Fruit fly (Drosophila melanogaster): Measurements from ENCODE around the gene tara.

Gene tara

DNA sequence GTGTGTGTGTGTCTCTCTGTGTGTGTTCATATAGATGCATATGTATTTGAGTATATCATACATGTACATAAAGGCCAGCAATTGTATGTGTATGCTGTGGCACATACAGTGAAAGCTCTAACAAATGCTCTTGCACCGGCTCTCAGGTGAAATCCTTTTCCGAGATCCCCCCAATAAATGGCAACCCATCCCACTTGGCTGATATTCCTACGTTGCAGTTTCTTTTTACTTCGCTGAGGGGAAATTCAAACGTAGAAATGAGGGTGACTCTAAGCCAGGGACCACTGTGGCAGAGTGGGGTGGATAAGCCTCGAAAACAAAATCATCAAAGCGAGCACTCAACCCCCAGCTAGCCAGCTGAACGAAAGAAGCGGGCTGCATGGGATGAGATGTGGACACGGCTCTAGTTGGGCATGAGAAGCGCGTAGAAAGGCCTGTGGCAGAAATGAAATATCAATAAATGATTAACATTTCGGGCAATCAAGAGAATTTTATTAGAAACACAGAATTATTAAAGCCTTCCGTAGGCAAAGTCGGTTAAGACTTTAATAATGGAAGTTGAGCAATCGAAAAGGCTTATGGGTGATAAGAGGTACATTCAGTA lies 3.0 kb upstream of the tara start (continued):
- TF ChIP-seq Atf3 (GFP tag; optimal IDR thresholded peaks at IDR 0.05) (peak; percentile 99), Usf (GFP tag; optimal IDR thresholded peaks at IDR 0.05) (peak; percentile 93), CG17385 (GFP tag; optimal IDR thresholded peaks at IDR 0.05) (peak; percentile 98), danr (GFP tag; IDR thresholded peaks at IDR 0.05) (peak; percentile 99), esg (GFP tag; conservative IDR thresholded peaks at IDR 0.05) (peak; percentile 100), BEAF-32 (GFP tag; optimal IDR thresholded peaks at IDR 0.05) (peak; percentile 20), CG7271 (tag; optimal IDR thresholded peaks at IDR 0.05) (peak; percentile 92), stwl (tag; optimal IDR thresholded peaks at IDR 0.05) (peak; percentile 69), CG10565 (GFP tag; optimal IDR thresholded peaks at IDR 0.05) (peak; percentile 98), NFAT (GFP tag; IDR thresholded peaks at IDR 0.05) (peak; percentile 99), Doc2 (GFP tag; IDR thresholded peaks at IDR 0.05) (peak; percentile 98), ken (GFP tag; IDR thresholded peaks at IDR 0.05) (peak; percentile 100), ro (GFP tag; IDR thresholded peaks at IDR 0.05) (peak; percentile 100), Rx (GFP tag; IDR thresholded peaks at IDR 0.05) (peak; percentile 100), Gug (GFP tag; IDR thresholded peaks at IDR 0.05) (peak; percentile 100), kay (GFP tag; optimal IDR thresholded peaks at IDR 0.05) (peak; percentile 99), maf-S (GFP tag; optimal IDR thresholded peaks at IDR 0.05) (peak; percentile 99), CG2116 (GFP tag; optimal IDR thresholded peaks at IDR 0.05) (peak; percentile 85), oc (tag; optimal IDR thresholded peaks at IDR 0.05) (peak; percentile 100), CG17361 (GFP tag; IDR thresholded peaks at IDR 0.05) (peak; percentile 86), CG8281 (tag; optimal IDR thresholded peaks at IDR 0.05) (peak; percentile 94), CG7963 (GFP tag; IDR thresholded peaks at IDR 0.05; ENCODE audit: partially characterized antibody) (no peak), CG18619 (GFP tag; optimal IDR thresholded peaks at IDR 0.05) (peak; percentile 96), CG6813 (GFP tag; optimal IDR thresholded peaks at IDR 0.05) (peak; percentile 98), E2f2 (GFP tag; IDR thresholded peaks at IDR 0.05) (peak; percentile 92), dimm (GFP tag; IDR thresholded peaks at IDR 0.05) (peak; percentile 100), pfk (GFP tag; optimal IDR thresholded peaks at IDR 0.05) (peak; percentile 71), CG14014 (GFP tag; IDR thresholded peaks at IDR 0.05) (peak; percentile 100), phol (tag; optimal IDR thresholded peaks at IDR 0.05) (peak; percentile 97), CG1024 (GFP tag; IDR thresholded peaks at IDR 0.05) (peak; percentile 98), yki (optimal IDR thresholded peaks at IDR 0.05) (no peak), CG4707 (GFP tag; optimal IDR thresholded peaks at IDR 0.05) (peak; percentile 98), slou (GFP tag; optimal IDR thresholded peaks at IDR 0.05) (peak; percentile 95), Mad (GFP tag; optimal IDR thresholded peaks at IDR 0.05) (peak; percentile 99), wek (GFP tag; optimal IDR thresholded peaks at IDR 0.05) (peak; percentile 97), Atf-2 (GFP tag; optimal IDR thresholded peaks at IDR 0.05) (peak; percentile 99), D19A (tag; optimal IDR thresholded peaks at IDR 0.05) (peak; percentile 98), CG34376 (GFP tag; optimal IDR thresholded peaks at IDR 0.05) (peak; percentile 97), cato (GFP tag; optimal IDR thresholded peaks at IDR 0.05; ENCODE audit: borderline replicate concordance) (peak; percentile 98), Bgb (GFP tag; IDR thresholded peaks at IDR 0.05; ENCODE audit: partially characterized antibody) (peak; percentile 60), row (GFP tag; IDR thresholded peaks at IDR 0.05) (peak; percentile 100), NK7.1 (GFP tag; optimal IDR thresholded peaks at IDR 0.05) (peak; percentile 99), CrebB (tag; optimal IDR thresholded peaks at IDR 0.05) (peak; percentile 99), CG16863 (GFP tag; optimal IDR thresholded peaks at IDR 0.05) (peak; percentile 100), E2f1 (GFP tag; IDR thresholded peaks at IDR 0.05) (peak; percentile 100), Abd-B (GFP tag; optimal IDR thresholded peaks at IDR 0.05) (peak; percentile 99), fd3F (GFP tag; optimal IDR thresholded peaks at IDR 0.05) (peak; percentile 99), Eip74EF (GFP tag; optimal IDR thresholded peaks at IDR 0.05) (peak in 1 of 2 experiments; percentile 97), hkb (optimal IDR thresholded peaks at IDR 0.05) (no peak), hkb (GFP tag; IDR thresholded peaks at IDR 0.05) (peak; percentile 100)
